Fruit fly (Drosophila melanogaster): Measurements from ENCODE around the gene CG5214.

dm6 chr3R:11222587-11222986 is 21.5 kb upstream of the CG5214 start:
- no peak for TF ChIP-seq CTCF (optimal IDR thresholded peaks at IDR 0.05)
- TF ChIP-seq CG8478 (optimal IDR thresholded peaks at IDR 0.05): no peak
